Fruit fly (Drosophila melanogaster) whole organism, prepupa: ENCODE results near the gene CG6845.
A peak's percentile ranks its signal among the peaks of the same experiment; 100 is the strongest.

Experiments
- Blimp-1 ChIP-seq: fragments of 200-800 bp; sonication (Bioruptor generic); optimal IDR thresholded peaks from 3 replicates; lab custom pipeline; 2017; ENCODE audit warnings: missing biosample characterization, missing genetic modification characterization, mild to moderate bottlenecking, moderate library complexity, missing genetic modification reagents
- CG10669 ChIP-seq: fragments of 200-800 bp; sonication (Bioruptor generic); optimal IDR thresholded peaks from 3 replicates; lab custom pipeline; 2018; ENCODE audit warnings: missing biosample characterization, mild to moderate bottlenecking, missing genetic modification characterization, moderate library complexity
- CG11294 ChIP-seq: fragments of 200-800 bp; sonication (Bioruptor generic); IDR thresholded peaks from 2 replicates; pipeline ENCODE4 v1.3.6; 2022; ENCODE audit warnings: missing biosample characterization, missing genetic modification characterization
- CG16779 ChIP-seq: fragments of 200-800 bp; sonication (Bioruptor generic); optimal IDR thresholded peaks from 3 replicates; lab custom pipeline; 2017; ENCODE audit warnings: missing biosample characterization, mild to moderate bottlenecking, missing genetic modification characterization
- CG3032 ChIP-seq: fragments of 200-800 bp; optimal IDR thresholded peaks from 2 replicates; lab custom pipeline; 2019; ENCODE audit warnings: missing biosample characterization, mild to moderate bottlenecking, missing genetic modification characterization, moderate library complexity
- CG31627 ChIP-seq: fragments of 200-800 bp; sonication (Bioruptor generic); optimal IDR thresholded peaks from 3 replicates; lab custom pipeline; 2016; ENCODE audit warnings: missing biosample characterization, missing genetic modification characterization
- CG32006 ChIP-seq: fragments of 200-800 bp; sonication (Bioruptor generic); optimal IDR thresholded peaks from 3 replicates; lab custom pipeline; 2017; ENCODE audit warnings: missing biosample characterization, mild to moderate bottlenecking, missing genetic modification characterization
- CG3919 ChIP-seq: fragments of 200-800 bp; sonication (Bioruptor generic); optimal IDR thresholded peaks from 3 replicates; lab custom pipeline; 2016; ENCODE audit warnings: missing biosample characterization, missing genetic modification characterization
- CG4318 ChIP-seq: fragments of 200-800 bp; sonication (Bioruptor generic); optimal IDR thresholded peaks from 3 replicates; lab custom pipeline; 2017; ENCODE audit warnings: missing biosample characterization, mild to moderate bottlenecking, missing genetic modification characterization
- CG6163 ChIP-seq: fragments of 200-800 bp; sonication (Bioruptor generic); IDR thresholded peaks from 3 replicates; pipeline ENCODE4 v1.3.6; 2022; ENCODE audit warnings: missing biosample characterization, missing genetic modification characterization
- CG6276 ChIP-seq: fragments of 200-800 bp; sonication (Bioruptor generic); optimal IDR thresholded peaks from 2 replicates; lab custom pipeline; 2017; ENCODE audit warnings: missing biosample characterization, mild to moderate bottlenecking, missing genetic modification characterization
- CG6808 ChIP-seq: fragments of 200-800 bp; sonication (Bioruptor generic); optimal IDR thresholded peaks from 3 replicates; lab custom pipeline; 2017; ENCODE audit warnings: missing biosample characterization, missing genetic modification characterization, mild to moderate bottlenecking, moderate library complexity, missing genetic modification reagents
- CG8119 ChIP-seq: fragments of 200-800 bp; sonication (Bioruptor generic); IDR thresholded peaks from 3 replicates; pipeline ENCODE4 v1.3.6; 2022; ENCODE audit warnings: missing biosample characterization, missing genetic modification characterization
- CG8632 ChIP-seq: fragments of 200-800 bp; sonication (Bioruptor generic); optimal IDR thresholded peaks from 3 replicates; lab custom pipeline; 2016; ENCODE audit warnings: missing biosample characterization, missing genetic modification characterization
- CG9139 ChIP-seq: fragments of 200-800 bp; sonication (Bioruptor generic); optimal IDR thresholded peaks from 3 replicates; lab custom pipeline; 2017; ENCODE audit warnings: missing biosample characterization, mild to moderate bottlenecking, missing genetic modification characterization
- Eip75B ChIP-seq: fragments of 200-800 bp; sonication (Bioruptor generic); optimal IDR thresholded peaks from 3 replicates; lab custom pipeline; 2016; ENCODE audit warnings: missing biosample characterization, missing genetic modification characterization
- Eip78C ChIP-seq: fragments of 200-800 bp; sonication (Bioruptor generic); peaks from one replicate; lab custom pipeline; 2016; ENCODE audit warnings: missing biosample characterization, missing genetic modification characterization
- Ets96B ChIP-seq: fragments of 200-800 bp; optimal IDR thresholded peaks from 2 replicates; lab custom pipeline; 2019; ENCODE audit warnings: missing biosample characterization, mild to moderate bottlenecking, missing genetic modification characterization, moderate library complexity
- Gug ChIP-seq: fragments of 200-800 bp; sonication (Bioruptor generic); IDR thresholded peaks from 2 replicates; pipeline ENCODE4 v1.3.6; 2022; ENCODE audit warnings: missing biosample characterization, missing genetic modification characterization
- Hr4 ChIP-seq: fragments of 200-800 bp; sonication (Bioruptor generic); optimal IDR thresholded peaks from 3 replicates; lab custom pipeline; 2016; ENCODE audit warnings: missing biosample characterization, missing genetic modification characterization
- Lpt ChIP-seq: fragments of 200-800 bp; sonication (Bioruptor generic); optimal IDR thresholded peaks from 3 replicates; lab custom pipeline; 2016; ENCODE audit warnings: missing biosample characterization, missing genetic modification characterization
- Met ChIP-seq: fragments of 200-800 bp; sonication (Bioruptor generic); optimal IDR thresholded peaks from 3 replicates; lab custom pipeline; 2016; ENCODE audit warnings: missing biosample characterization, missing genetic modification characterization
- OdsH ChIP-seq: fragments of 200-800 bp; sonication (Bioruptor generic); optimal IDR thresholded peaks from 3 replicates; lab custom pipeline; 2016; ENCODE audit warnings: missing biosample characterization, missing genetic modification characterization
- Smox ChIP-seq: fragments of 200-800 bp; sonication (Bioruptor generic); optimal IDR thresholded peaks from 3 replicates; lab custom pipeline; 2016; ENCODE audit warnings: missing biosample characterization, missing genetic modification characterization
- Sox14 ChIP-seq: fragments of 200-800 bp; sonication (Bioruptor generic); optimal IDR thresholded peaks from 3 replicates; lab custom pipeline; 2016; ENCODE audit warnings: missing biosample characterization, missing genetic modification characterization
- Sox15 ChIP-seq: fragments of 200-800 bp; sonication (Bioruptor generic); optimal IDR thresholded peaks from 3 replicates; lab custom pipeline; 2016; ENCODE audit warnings: missing biosample characterization, missing genetic modification characterization
- acj6 ChIP-seq: fragments of 200-800 bp; sonication (Bioruptor generic); optimal IDR thresholded peaks from 3 replicates; lab custom pipeline; 2016; ENCODE audit warnings: missing biosample characterization, missing genetic modification characterization
- dac ChIP-seq: fragments of 200-800 bp; sonication (Bioruptor generic); optimal IDR thresholded peaks from 2 replicates; lab custom pipeline; 2017; ENCODE audit warnings: missing biosample characterization, mild to moderate bottlenecking, missing genetic modification characterization
- dsx ChIP-seq: fragments of 200-800 bp; optimal IDR thresholded peaks from 3 replicates; lab custom pipeline; 2019; ENCODE audit warnings: missing biosample characterization, mild to moderate bottlenecking, missing genetic modification characterization, moderate library complexity; ENCODE audit not compliant: poor library complexity, severe bottlenecking
- eg ChIP-seq: fragments of 200-800 bp; sonication (Bioruptor generic); IDR thresholded peaks from 3 replicates; pipeline ENCODE4 v1.3.6; 2022; ENCODE audit warnings: missing biosample characterization, missing genetic modification characterization
- fd59A ChIP-seq: fragments of 200-800 bp; sonication (Bioruptor generic); optimal IDR thresholded peaks from 2 replicates; lab custom pipeline; 2017; ENCODE audit warnings: missing biosample characterization, mild to moderate bottlenecking, missing genetic modification characterization, missing genetic modification reagents
- fd85E ChIP-seq: fragments of 200-800 bp; sonication (Bioruptor generic); optimal IDR thresholded peaks from 3 replicates; lab custom pipeline; 2016; ENCODE audit warnings: missing biosample characterization, missing genetic modification characterization
- fkh ChIP-seq: fragments of 200-800 bp; sonication (Bioruptor generic); optimal IDR thresholded peaks from 3 replicates; lab custom pipeline; 2017; ENCODE audit warnings: missing biosample characterization, mild to moderate bottlenecking, missing genetic modification characterization, moderate library complexity
- net ChIP-seq: fragments of 200-800 bp; sonication (Bioruptor generic); optimal IDR thresholded peaks from 3 replicates; lab custom pipeline; 2016; ENCODE audit warnings: missing biosample characterization, missing genetic modification characterization
- pdm3 ChIP-seq: fragments of 200-800 bp; sonication (Bioruptor generic); optimal IDR thresholded peaks from 3 replicates; lab custom pipeline; 2016; ENCODE audit warnings: missing biosample characterization, missing genetic modification characterization
- salr ChIP-seq, 2 experiments: fragments of 200-800 bp; sonication (Bioruptor generic); optimal IDR thresholded peaks; 3 replicates each; lab custom pipeline; 2016 to 2018; ENCODE audit warnings: missing biosample characterization in 2 of 2, missing genetic modification characterization in 2 of 2, mild to moderate bottlenecking in 1 of 2
- svp ChIP-seq: fragments of 200-800 bp; sonication (Bioruptor generic); peaks from one replicate; lab custom pipeline; 2016; ENCODE audit warnings: missing biosample characterization, missing genetic modification characterization
- topi ChIP-seq: fragments of 200-800 bp; sonication (Bioruptor generic); optimal IDR thresholded peaks from 3 replicates; lab custom pipeline; 2016; ENCODE audit warnings: missing biosample characterization, missing genetic modification characterization
- vri ChIP-seq: fragments of 200-800 bp; sonication (Bioruptor generic); optimal IDR thresholded peaks from 3 replicates; lab custom pipeline; 2016; ENCODE audit warnings: missing biosample characterization, mild to moderate bottlenecking, missing genetic modification characterization

The CG6845 gene

DNA sequence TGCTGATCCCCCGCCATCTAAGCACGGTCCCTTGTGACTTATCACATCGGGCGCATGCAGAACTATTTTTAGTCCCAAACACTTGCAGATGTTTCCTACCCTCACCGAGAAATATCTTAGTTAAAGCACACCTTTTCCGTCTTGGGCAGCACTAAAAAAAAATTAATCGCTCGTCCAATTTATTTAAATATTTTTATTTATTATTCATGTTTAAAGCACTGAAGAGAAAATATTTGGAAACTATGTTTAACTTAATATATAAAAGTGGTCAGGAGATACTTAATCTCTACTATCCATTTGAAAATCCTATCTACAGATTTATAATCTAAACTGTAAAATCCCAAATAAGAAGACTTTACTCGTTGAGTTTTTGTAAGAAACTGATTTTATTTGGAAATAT, 36.3 kb upstream of the CG6845 start:
- no peak for TF ChIP-seq Lpt
- no peak for TF ChIP-seq fd59A
- no peak for TF ChIP-seq net (GFP tag; lab: Kevin White, UChicago)
- peak; percentile 18 for TF ChIP-seq Ets96B (tag; lab: Kevin White, UChicago)
- no peak for TF ChIP-seq fd85E (GFP tag; lab: Kevin White, UChicago)
- TF ChIP-seq CG8119 (GFP tag; lab: Robert Waterston, UW): no peak
- TF ChIP-seq salr (GFP tag; optimal IDR thresholded peaks at IDR 0.05; lab: Kevin White, UChicago): no peak
- no peak for TF ChIP-seq CG6808
- peak; percentile 31 for TF ChIP-seq CG3032 (tag; lab: Kevin White, UChicago)
- no peak for TF ChIP-seq svp (GFP tag; lab: Kevin White, UChicago)
- TF ChIP-seq dsx (GFP tag; lab: Kevin White, UChicago): no peak
- TF ChIP-seq fkh (GFP tag; lab: Kevin White, UChicago): no peak
- TF ChIP-seq Gug (GFP tag; lab: Robert Waterston, UW): no peak
- TF ChIP-seq CG11294 (GFP tag; lab: Robert Waterston, UW): no peak
- TF ChIP-seq Eip78C (GFP tag; lab: Kevin White, UChicago): peak; percentile 47
- peak; percentile 25 for TF ChIP-seq CG32006 (GFP tag; lab: Kevin White, UChicago)
- TF ChIP-seq OdsH (GFP tag; lab: Kevin White, UChicago): peak; percentile 7
- no peak for TF ChIP-seq Eip75B (GFP tag; lab: Kevin White, UChicago)

DNA sequence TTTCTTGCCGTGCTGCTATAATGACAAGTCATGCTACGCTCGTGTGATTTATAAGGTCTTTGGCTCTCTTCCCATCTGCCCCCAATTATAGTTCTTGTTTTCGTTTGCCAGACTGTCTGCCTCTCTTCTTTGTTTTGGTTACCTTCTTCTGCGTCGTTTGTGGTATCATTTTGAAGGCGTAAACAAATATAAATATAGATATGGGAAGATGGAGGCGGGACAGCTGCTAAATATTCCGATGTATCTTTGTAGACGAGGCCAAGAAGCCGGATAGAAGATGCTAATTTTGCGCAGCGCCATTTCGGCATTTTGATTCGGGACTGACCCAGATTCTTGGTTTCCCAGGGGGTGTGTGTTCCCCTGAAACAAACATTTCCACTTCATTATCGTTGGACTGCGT, 26.8 kb upstream of the CG6845 start:
- TF ChIP-seq svp (GFP tag; lab: Kevin White, UChicago) (no peak), Hr4 (no peak), fkh (GFP tag; lab: Kevin White, UChicago) (peak; percentile 45), CG10669 (GFP tag; lab: Kevin White, UChicago) (no peak), Smox (no peak), fd59A (no peak), CG31627 (no peak), dsx (GFP tag; lab: Kevin White, UChicago) (no peak)

DNA sequence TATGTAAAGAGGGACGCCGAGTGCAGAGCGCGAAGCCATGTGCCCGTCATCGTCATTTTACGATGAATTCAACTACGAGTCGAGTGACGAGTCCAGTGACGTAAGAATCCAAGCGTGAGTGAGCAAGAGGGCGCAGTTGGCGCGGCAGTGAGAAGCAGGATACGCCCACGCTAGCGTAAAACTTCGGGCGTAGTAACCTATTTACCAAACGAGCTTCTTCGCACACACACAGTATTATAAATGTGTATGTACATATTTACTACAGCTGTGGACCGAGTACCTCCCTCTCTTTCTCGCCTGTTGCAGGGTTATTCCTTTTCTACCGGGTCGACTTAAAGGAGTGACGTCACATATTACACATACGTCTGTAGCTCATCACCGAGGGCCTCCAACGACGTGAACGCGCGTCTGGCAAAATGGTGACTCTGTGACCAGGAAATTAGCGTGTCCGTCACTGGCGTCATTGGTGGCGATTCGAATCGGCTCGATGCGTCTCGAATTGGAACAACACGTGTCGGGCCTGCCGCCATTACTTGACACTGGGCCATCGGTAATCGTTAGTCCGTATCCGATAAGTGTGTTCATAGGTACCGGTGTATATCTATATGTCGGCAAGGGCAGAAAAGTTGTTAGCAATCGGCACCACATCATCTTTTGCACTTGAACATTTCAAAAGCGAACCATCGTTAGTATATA, 22.3 kb upstream of the CG6845 start:
- peak; percentile 26 for TF ChIP-seq fkh (GFP tag; lab: Kevin White, UChicago)
- no peak for TF ChIP-seq Ets96B (tag; lab: Kevin White, UChicago)
- TF ChIP-seq, all 60 proteins: peak for 1

DNA sequence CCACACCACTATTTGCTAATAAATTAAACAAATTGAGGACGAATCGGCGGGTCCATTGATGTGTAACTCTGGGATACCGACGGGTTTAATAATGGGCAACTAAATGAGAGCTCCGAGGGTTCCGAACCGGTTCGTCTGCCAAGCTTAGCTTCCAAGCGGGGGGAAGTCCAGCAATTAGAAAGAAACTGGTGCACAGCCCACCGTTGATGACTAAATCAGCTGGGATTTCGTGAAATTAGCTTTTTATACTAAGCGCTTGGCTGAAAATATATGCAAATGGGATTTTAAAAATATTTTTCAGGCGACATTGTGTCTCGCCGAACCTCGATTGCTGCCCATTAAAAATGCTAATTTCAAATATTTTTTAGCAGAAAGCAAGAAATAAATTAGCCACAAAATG, 18.8 kb upstream of the CG6845 start:
- TF ChIP-seq Eip78C (GFP tag; lab: Kevin White, UChicago) (peak; percentile 2), vri (GFP tag; lab: Kevin White, UChicago) (no peak), Gug (GFP tag; lab: Robert Waterston, UW) (no peak), pdm3 (no peak)

DNA sequence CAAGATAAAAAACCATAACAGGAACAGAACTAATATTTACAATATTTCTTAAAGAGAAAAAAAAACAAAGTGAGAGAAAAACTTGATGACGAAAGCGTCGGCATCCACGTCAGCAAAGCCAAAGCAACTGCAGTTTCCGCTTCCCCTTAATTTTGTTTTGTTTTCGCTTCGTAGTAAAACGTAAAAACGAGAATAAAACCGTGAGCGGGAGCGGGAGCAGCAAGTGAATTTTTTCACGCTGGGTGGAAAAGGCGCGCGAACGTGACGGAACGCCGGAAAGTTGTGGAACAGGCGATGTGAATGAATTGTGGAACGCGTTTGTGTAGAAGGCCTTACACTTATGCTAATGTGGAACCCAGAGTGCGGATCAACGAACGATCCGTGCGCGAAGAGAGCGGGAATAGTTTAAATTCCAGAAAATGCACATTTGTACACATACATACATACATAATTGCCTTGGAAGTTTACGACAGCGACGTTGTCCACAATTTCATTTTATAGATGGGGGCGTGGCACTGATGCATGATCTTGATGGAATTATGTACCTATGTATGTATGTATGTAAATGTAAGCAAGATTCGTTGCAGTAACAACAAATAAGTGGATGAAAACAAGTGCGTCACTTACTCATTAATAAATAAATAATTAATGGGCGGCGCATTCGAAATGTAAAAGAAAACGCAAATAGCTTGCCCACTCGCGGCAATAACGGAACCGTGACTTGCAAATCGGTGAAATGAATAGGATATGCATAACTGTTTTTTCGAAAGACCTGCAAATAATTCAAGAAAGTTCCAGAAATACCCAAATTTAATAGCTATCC, 17.7 kb upstream of the CG6845 start:
- TF ChIP-seq dsx (GFP tag; lab: Kevin White, UChicago) (peak; percentile 17), Lpt (peak; percentile 47), acj6 (GFP tag; lab: Kevin White, UChicago) (no peak), Eip78C (GFP tag; lab: Kevin White, UChicago) (peak; percentile 74), Hr4 (peak; percentile 13), Sox14 (GFP tag; lab: Kevin White, UChicago) (no peak), CG6163 (GFP tag; lab: Robert Waterston, UW) (peak; percentile 69; the same call in 2 of the 3 replicates), pdm3 (no peak), CG3919 (GFP tag; lab: Kevin White, UChicago) (peak; percentile 29), Blimp-1 (GFP tag; lab: Kevin White, UChicago) (peak; percentile 13), eg (GFP tag; lab: Robert Waterston, UW) (peak; percentile 49; the same call in 1 of the 3 replicates), Gug (GFP tag; lab: Robert Waterston, UW) (no peak), CG32006 (GFP tag; lab: Kevin White, UChicago) (peak; percentile 10), CG9139 (GFP tag; lab: Kevin White, UChicago) (peak; percentile 47), dac (GFP tag; lab: Kevin White, UChicago) (no peak), CG16779 (tag; lab: Kevin White, UChicago) (peak; percentile 74), topi (no peak), CG8119 (GFP tag; lab: Robert Waterston, UW) (peak; percentile 29; the same call in 1 of the 3 replicates), CG10669 (GFP tag; lab: Kevin White, UChicago) (no peak), CG8632 (GFP tag; lab: Kevin White, UChicago) (no peak), CG6276 (GFP tag; lab: Kevin White, UChicago) (peak; percentile 7), Sox15 (GFP tag; lab: Kevin White, UChicago) (no peak), Smox (no peak), CG4318 (no peak), svp (GFP tag; lab: Kevin White, UChicago) (peak; percentile 59), Met (peak; percentile 10)
